Fruit fly (Drosophila melanogaster) whole organism, embryonic: ENCODE data around the gene TfIIFbeta.

ENCODE experiments used
- Antp ChIP-seq: fragments of 200-800 bp; sonication (Bioruptor generic); optimal IDR thresholded peaks from 3 replicates; lab custom pipeline; 2016; ENCODE audit warnings: missing biosample characterization, missing genetic modification characterization
- Bgb ChIP-seq: fragments of 200-800 bp; sonication (Bioruptor generic); IDR thresholded peaks from 2 replicates; pipeline ENCODE4 v1.3.6; 2022; ENCODE audit warnings: missing biosample characterization, missing genetic modification characterization; ENCODE audit not compliant: partially characterized antibody
- CG12104 ChIP-seq: fragments of 200-800 bp; sonication (Bioruptor generic); optimal IDR thresholded peaks from 3 replicates; lab custom pipeline; 2016; ENCODE audit warnings: missing biosample characterization, missing genetic modification characterization
- CG13424 ChIP-seq: fragments of 200-800 bp; sonication (Bioruptor generic); optimal IDR thresholded peaks from 2 replicates; lab custom pipeline; 2019; ENCODE audit warnings: missing biosample characterization, mild to moderate bottlenecking, missing genetic modification characterization, moderate library complexity
- CG4328 ChIP-seq: fragments of 200-800 bp; sonication (Bioruptor generic); optimal IDR thresholded peaks from 3 replicates; lab custom pipeline; 2017; ENCODE audit warnings: missing biosample characterization, missing genetic modification reagents, missing genetic modification characterization
- CG6813 ChIP-seq: fragments of 200-800 bp; sonication (Bioruptor generic); optimal IDR thresholded peaks from 2 replicates; lab custom pipeline; 2017; ENCODE audit warnings: missing biosample characterization, missing genetic modification characterization, mild to moderate bottlenecking, moderate library complexity, missing genetic modification reagents
- Gug ChIP-seq: fragments of 200-800 bp; sonication (Bioruptor generic); IDR thresholded peaks from 4 replicates; pipeline ENCODE4 v1.3.6; 2022; ENCODE audit warnings: missing biosample characterization, missing genetic modification characterization
- Med ChIP-seq: fragments of 200-800 bp; sonication (Bioruptor generic); peaks from one replicate; lab custom pipeline; 2016; ENCODE audit warnings: missing biosample characterization, missing genetic modification characterization, mild to moderate bottlenecking, inconsistent platforms, moderate library complexity
- gro ChIP-seq: fragments of 200-800 bp; sonication (Bioruptor generic); optimal IDR thresholded peaks from 2 replicates; lab custom pipeline; 2016; ENCODE audit warnings: missing biosample characterization, missing genetic modification characterization
- ham ChIP-seq: fragments of 200-800 bp; sonication (Bioruptor generic); IDR thresholded peaks from 2 replicates; pipeline ENCODE4 v1.3.6; 2022; ENCODE audit warnings: missing biosample characterization, missing genetic modification characterization
- psq ChIP-seq: fragments of 200-800 bp; sonication (Bioruptor generic); optimal IDR thresholded peaks from 2 replicates; lab custom pipeline; 2017; ENCODE audit warnings: missing biosample characterization, missing genetic modification characterization
- wek ChIP-seq: fragments of 200-800 bp; sonication (Bioruptor generic); optimal IDR thresholded peaks from 3 replicates; lab custom pipeline; 2018; ENCODE audit warnings: missing biosample characterization, mild to moderate bottlenecking, missing genetic modification characterization, moderate library complexity

DNA sequence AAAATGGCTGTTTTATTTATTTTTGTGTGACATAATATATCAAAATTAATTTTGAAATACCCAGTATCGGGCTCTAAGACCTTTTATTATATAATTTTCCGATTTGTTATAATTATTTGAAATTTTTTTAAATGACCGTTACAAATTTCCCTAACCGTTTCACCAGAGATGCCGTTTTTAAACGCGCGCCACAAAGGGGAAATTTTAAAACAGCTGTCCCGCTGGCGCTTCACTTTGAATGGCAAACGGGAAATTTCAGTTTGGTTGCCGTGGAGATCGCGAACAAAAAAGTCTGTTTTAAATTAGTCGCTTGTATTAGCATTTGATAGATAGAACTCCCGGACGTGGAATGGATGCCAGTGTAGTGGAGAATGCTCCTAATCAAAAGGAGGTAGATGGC lies 47.4 kb upstream of the TfIIFbeta start, which contains the start of the genes CG14693 and TTLL15:
- no peak for TF ChIP-seq CG6813
- no peak for TF ChIP-seq Med (GFP tag; lab: Kevin White, UChicago)
- no peak for TF ChIP-seq CG4328 (GFP tag; lab: Kevin White, UChicago)
- no peak for TF ChIP-seq Antp (GFP tag; lab: Kevin White, UChicago)
- TF ChIP-seq Gug: no peak
- TF ChIP-seq CG12104 (GFP tag; lab: Kevin White, UChicago): no peak
- no peak for TF ChIP-seq wek
- TF ChIP-seq psq: no peak
- TF ChIP-seq gro (GFP tag; lab: Kevin White, UChicago): no peak
- no peak for TF ChIP-seq CG13424 (tag; lab: Kevin White, UChicago)
- TF ChIP-seq Bgb (GFP tag; lab: Robert Waterston, UW): no peak
- TF ChIP-seq ham (GFP tag; lab: Robert Waterston, UW): no peak
